Worm (Caenorhabditis elegans): ENCODE measurements around the gene srbc-51.

- no peak for TF ChIP-seq ama-1 (optimal IDR thresholded peaks at IDR 0.05)
- no peak for TF ChIP-seq mes-2 (tag; optimal IDR thresholded peaks at IDR 0.05; ENCODE audit: poor library complexity, severe bottlenecking)
Observed at ce11 chrV:15792409-15792808, 33.8 kb upstream of the srbc-51 start, which contains the start of gene T26E4.4.

Measured in whole organism, L4 larva.